Worm (Caenorhabditis elegans) whole organism, young adult: ENCODE measurements around the gene C35B1.7.

Source experiments
- B0261.1 ChIP-seq: sonication (generic microtip); optimal IDR thresholded peaks from 2 replicates; lab custom pipeline; 2016; ENCODE audit warnings: mild to moderate bottlenecking, missing genetic modification characterization, moderate library complexity, missing compliant biosample characterization
- B0336.3 ChIP-seq: fragments of 200-800 bp; sonication (Bioruptor generic); IDR thresholded peaks from 2 replicates; pipeline ENCODE4 v1.3.6; 2022; ENCODE audit warnings: missing genetic modification characterization, missing compliant biosample characterization
- C17E4.6 ChIP-seq: fragments of 200-800 bp; sonication (Bioruptor generic); IDR thresholded peaks from 2 replicates; pipeline ENCODE4 v1.3.6; 2022; ENCODE audit warnings: missing genetic modification reagents, missing genetic modification characterization, missing compliant biosample characterization
- F37B4.10 ChIP-seq: fragments of 200-800 bp; sonication (Bioruptor generic); IDR thresholded peaks from 2 replicates; pipeline ENCODE4 v1.3.6; 2022; ENCODE audit warnings: missing genetic modification characterization, missing compliant biosample characterization
- F39B2.1 ChIP-seq: fragments of 200-800 bp; sonication (Bioruptor generic); IDR thresholded peaks from 2 replicates; pipeline ENCODE4 v1.3.6; 2022; ENCODE audit warnings: missing genetic modification reagents, missing genetic modification characterization, missing compliant biosample characterization
- F52B5.7 ChIP-seq: sonication (generic microtip); optimal IDR thresholded peaks from 2 replicates; lab custom pipeline; 2016; ENCODE audit warnings: mild to moderate bottlenecking, missing genetic modification characterization, missing compliant biosample characterization
- F57A8.1 ChIP-seq: fragments of 200-800 bp; sonication (Bioruptor generic); optimal IDR thresholded peaks from 2 replicates; lab custom pipeline; 2018; ENCODE audit warnings: mild to moderate bottlenecking, missing genetic modification characterization, moderate library complexity, missing compliant biosample characterization
- K12H6.12 ChIP-seq: fragments of 200-800 bp; sonication (Bioruptor generic); optimal IDR thresholded peaks from 2 replicates; lab custom pipeline; 2018; ENCODE audit warnings: mild to moderate bottlenecking, missing genetic modification characterization, missing compliant biosample characterization
- T26A5.8 ChIP-seq: sonication (generic microtip); optimal IDR thresholded peaks from 2 replicates; lab custom pipeline; 2016; ENCODE audit warnings: missing genetic modification characterization, missing compliant biosample characterization
- Y67H2A.10 ChIP-seq: fragments of 200-800 bp; sonication (Bioruptor generic); conservative IDR thresholded peaks from 2 replicates; pipeline ENCODE4 v1.3.6; 2022; ENCODE audit warnings: missing genetic modification reagents, missing genetic modification characterization, missing compliant biosample characterization
- Y79H2A.3 ChIP-seq: fragments of 200-800 bp; sonication (Bioruptor generic); conservative IDR thresholded peaks from 2 replicates; pipeline ENCODE4 v1.3.6; 2022; ENCODE audit warnings: missing genetic modification reagents, missing genetic modification characterization, missing compliant biosample characterization
- akir-1 ChIP-seq: fragments of 200-800 bp; sonication (Bioruptor generic); optimal IDR thresholded peaks from 2 replicates; lab custom pipeline; 2018; ENCODE audit warnings: mild to moderate bottlenecking, missing genetic modification characterization, moderate library complexity, missing compliant biosample characterization
- atf-7 ChIP-seq: sonication (generic microtip); optimal IDR thresholded peaks from 2 replicates; lab custom pipeline; 2017; ENCODE audit warnings: mild to moderate bottlenecking, missing genetic modification characterization, missing compliant biosample characterization
- attf-3 ChIP-seq: fragments of 200-800 bp; sonication (Bioruptor generic); conservative IDR thresholded peaks from 2 replicates; pipeline ENCODE4 v1.3.6; 2022; ENCODE audit warnings: missing genetic modification reagents, missing genetic modification characterization, missing compliant biosample characterization
- attf-5 ChIP-seq: fragments of 200-800 bp; sonication (Bioruptor generic); optimal IDR thresholded peaks from 2 replicates; lab custom pipeline; 2018; ENCODE audit warnings: mild to moderate bottlenecking, missing genetic modification characterization, missing compliant biosample characterization
- bed-2 ChIP-seq: fragments of 200-800 bp; sonication (Bioruptor generic); IDR thresholded peaks from 2 replicates; pipeline ENCODE4 v1.3.6; 2022; ENCODE audit warnings: missing genetic modification reagents, missing genetic modification characterization, missing compliant biosample characterization
- ccch-3 ChIP-seq: fragments of 200-800 bp; sonication (Bioruptor generic); optimal IDR thresholded peaks from 2 replicates; lab custom pipeline; 2018; ENCODE audit warnings: mild to moderate bottlenecking, missing genetic modification characterization, missing compliant biosample characterization
- ceh-100 ChIP-seq: fragments of 200-800 bp; sonication (Bioruptor generic); IDR thresholded peaks from 2 replicates; pipeline ENCODE4 v1.3.6; 2022; ENCODE audit warnings: missing genetic modification reagents, missing genetic modification characterization, missing compliant biosample characterization
- ceh-27 ChIP-seq: fragments of 200-800 bp; sonication (Bioruptor generic); optimal IDR thresholded peaks from 2 replicates; lab custom pipeline; 2018; ENCODE audit warnings: mild to moderate bottlenecking, missing genetic modification characterization, moderate library complexity, missing compliant biosample characterization
- chd-7 ChIP-seq: sonication (generic microtip); optimal IDR thresholded peaks from 2 replicates; lab custom pipeline; 2016; ENCODE audit warnings: mild to moderate bottlenecking, missing genetic modification characterization, moderate library complexity, missing compliant biosample characterization
- dox-1 ChIP-seq: fragments of 200-800 bp; sonication (Bioruptor generic); IDR thresholded peaks from 2 replicates; pipeline ENCODE4 v1.3.6; 2022; ENCODE audit warnings: missing genetic modification reagents, missing genetic modification characterization, missing compliant biosample characterization
- gei-17 ChIP-seq: fragments of 200-800 bp; sonication (Bioruptor generic); optimal IDR thresholded peaks from 2 replicates; lab custom pipeline; 2018; ENCODE audit warnings: mild to moderate bottlenecking, missing genetic modification characterization, missing compliant biosample characterization
- him-1 ChIP-seq: sonication (generic microtip); optimal IDR thresholded peaks from 2 replicates; lab custom pipeline; 2016; ENCODE audit warnings: missing genotype, missing genetic modification reagents, missing genetic modification characterization, missing compliant biosample characterization
- hlh-26 ChIP-seq: fragments of 200-800 bp; sonication (Bioruptor generic); conservative IDR thresholded peaks from 2 replicates; pipeline ENCODE4 v1.3.6; 2022; ENCODE audit warnings: missing genetic modification reagents, missing genetic modification characterization, missing compliant biosample characterization
- hmg-1.2 ChIP-seq: fragments of 200-800 bp; sonication (Bioruptor generic); IDR thresholded peaks from 2 replicates; pipeline ENCODE4 v1.3.6; 2022; ENCODE audit warnings: missing genetic modification reagents, missing genetic modification characterization, missing compliant biosample characterization
- hrde-1 ChIP-seq: sonication (generic microtip); optimal IDR thresholded peaks from 2 replicates; lab custom pipeline; 2016; ENCODE audit warnings: missing genetic modification characterization, mild to moderate bottlenecking, missing compliant biosample characterization, moderate library complexity, missing genotype, missing genetic modification reagents, borderline replicate concordance
- lag-1 ChIP-seq: fragments of 200-800 bp; sonication (Bioruptor generic); IDR thresholded peaks from 2 replicates; pipeline ENCODE4 v1.3.6; 2022; ENCODE audit warnings: missing genetic modification reagents, missing genetic modification characterization, missing compliant biosample characterization
- let-526 ChIP-seq: fragments of 200-800 bp; sonication (Bioruptor generic); IDR thresholded peaks from 2 replicates; pipeline ENCODE4 v1.3.6; 2022; ENCODE audit warnings: missing genetic modification reagents, missing genetic modification characterization, missing compliant biosample characterization
- let-607 ChIP-seq, 2 experiments: fragments of 200-800 bp in 1 of 2; sonication (Bioruptor generic) in 1 of 2; sonication (generic microtip) in 1 of 2; optimal IDR thresholded peaks; 2 replicates each; lab custom pipeline; 2016 to 2018; ENCODE audit warnings: mild to moderate bottlenecking in 2 of 2, missing compliant biosample characterization in 2 of 2, missing genetic modification characterization in 2 of 2, moderate library complexity in 2 of 2, missing genotype in 1 of 2
- lin-35 ChIP-seq, 3 experiments: fragments of 150-350 bp in 2 of 3; sonication (generic microtip) in 1 of 3; optimal IDR thresholded peaks; 2 replicates each; lab custom pipeline; 2014 to 2018; ENCODE audit warnings: missing biosample characterization in 3 of 3, missing genetic modification characterization in 3 of 3, missing genetic modification reagents in 3 of 3
- lin-40 ChIP-seq: sonication (generic microtip); optimal IDR thresholded peaks from 2 replicates; lab custom pipeline; 2016; ENCODE audit warnings: missing genetic modification characterization, mild to moderate bottlenecking, missing compliant biosample characterization, missing genotype, missing genetic modification reagents
- madf-3 ChIP-seq: fragments of 200-800 bp; sonication (Bioruptor generic); IDR thresholded peaks from 2 replicates; pipeline ENCODE4 v1.3.6; 2022; ENCODE audit warnings: missing genetic modification reagents, missing genetic modification characterization, missing compliant biosample characterization
- mel-28 ChIP-seq: sonication (generic microtip); optimal IDR thresholded peaks from 2 replicates; lab custom pipeline; 2016; ENCODE audit warnings: borderline replicate concordance, mild to moderate bottlenecking, missing genetic modification characterization, missing compliant biosample characterization
- mxl-1 ChIP-seq: sonication (generic microtip); optimal IDR thresholded peaks from 2 replicates; lab custom pipeline; 2016; ENCODE audit warnings: missing genetic modification characterization, missing compliant biosample characterization
- nfyb-1 ChIP-seq: fragments of 200-800 bp; sonication (Bioruptor generic); IDR thresholded peaks from 2 replicates; pipeline ENCODE4 v1.3.6; 2022; ENCODE audit warnings: missing genetic modification reagents, missing genetic modification characterization, missing compliant biosample characterization
- pbrm-1 ChIP-seq: fragments of 200-800 bp; sonication (Bioruptor generic); IDR thresholded peaks from 2 replicates; pipeline ENCODE4 v1.3.6; 2022; ENCODE audit warnings: missing genetic modification reagents, missing genetic modification characterization, missing compliant biosample characterization
- rcor-1 ChIP-seq: fragments of 200-800 bp; sonication (Bioruptor generic); IDR thresholded peaks from 2 replicates; pipeline ENCODE4 v1.3.6; 2022; ENCODE audit warnings: missing genetic modification reagents, missing genetic modification characterization, missing compliant biosample characterization
- rec-8 ChIP-seq, 2 experiments: sonication (generic microtip); optimal IDR thresholded peaks; 2 replicates each; lab custom pipeline; 2016; ENCODE audit warnings: mild to moderate bottlenecking in 2 of 2, missing genetic modification characterization in 2 of 2, missing genetic modification reagents in 2 of 2, missing genotype in 2 of 2, missing biosample characterization in 1 of 2, missing compliant biosample characterization in 1 of 2, moderate library complexity in 1 of 2
- repo-1 ChIP-seq: sonication (generic microtip); optimal IDR thresholded peaks from 2 replicates; lab custom pipeline; 2017; ENCODE audit warnings: mild to moderate bottlenecking, missing genetic modification characterization, missing compliant biosample characterization
- rpc-1 ChIP-seq, 2 experiments: fragments of 150-350 bp in 1 of 2; sonication (generic microtip) in 1 of 2; optimal IDR thresholded peaks; 2 replicates each; lab custom pipeline; 2014 to 2018; ENCODE audit warnings: missing biosample characterization in 1 of 2, missing genetic modification characterization in 1 of 2, missing genetic modification reagents in 1 of 2, missing genotype in 1 of 2
- sdz-38 ChIP-seq: sonication (generic microtip); optimal IDR thresholded peaks from 2 replicates; lab custom pipeline; 2016; ENCODE audit warnings: missing genotype, missing genetic modification characterization, missing compliant biosample characterization
- snpc-1.1 ChIP-seq: sonication (generic microtip); optimal IDR thresholded peaks from 2 replicates; lab custom pipeline; 2017; ENCODE audit warnings: missing genetic modification characterization, mild to moderate bottlenecking, missing compliant biosample characterization, antibody characterized with exemption, moderate library complexity, missing genotype, missing genetic modification reagents; ENCODE audit not compliant: insufficient read depth
- snpc-3.4 ChIP-seq: sonication (generic microtip); optimal IDR thresholded peaks from 2 replicates; lab custom pipeline; 2017; ENCODE audit warnings: missing genetic modification characterization, mild to moderate bottlenecking, missing compliant biosample characterization, antibody characterized with exemption, moderate library complexity, missing genotype, missing genetic modification reagents
- tbp1 ChIP-seq: fragments of 200-800 bp; sonication (Bioruptor generic); optimal IDR thresholded peaks from 2 replicates; lab custom pipeline; 2018; ENCODE audit warnings: mild to moderate bottlenecking, missing genetic modification characterization, missing compliant biosample characterization
- tbx-9 ChIP-seq: sonication (generic microtip); optimal IDR thresholded peaks from 2 replicates; lab custom pipeline; 2016; ENCODE audit warnings: borderline replicate concordance, missing genetic modification characterization, inconsistent platforms, missing compliant biosample characterization
- unc-62 ChIP-seq: fragments of 150-350 bp; optimal IDR thresholded peaks from 2 replicates; lab custom pipeline; 2014; ENCODE audit warnings: missing biosample characterization, missing genetic modification reagents, missing genetic modification characterization
- zfh-2 ChIP-seq: fragments of 200-800 bp; sonication (Bioruptor generic); conservative IDR thresholded peaks from 2 replicates; pipeline ENCODE4 v1.3.6; 2022; ENCODE audit warnings: missing genetic modification reagents, missing genetic modification characterization, missing compliant biosample characterization
- ztf-22 ChIP-seq: fragments of 200-800 bp; sonication (Bioruptor generic); optimal IDR thresholded peaks from 2 replicates; lab custom pipeline; 2018; ENCODE audit warnings: mild to moderate bottlenecking, missing genetic modification characterization, moderate library complexity, missing compliant biosample characterization

The C35B1.7 gene

DNA sequence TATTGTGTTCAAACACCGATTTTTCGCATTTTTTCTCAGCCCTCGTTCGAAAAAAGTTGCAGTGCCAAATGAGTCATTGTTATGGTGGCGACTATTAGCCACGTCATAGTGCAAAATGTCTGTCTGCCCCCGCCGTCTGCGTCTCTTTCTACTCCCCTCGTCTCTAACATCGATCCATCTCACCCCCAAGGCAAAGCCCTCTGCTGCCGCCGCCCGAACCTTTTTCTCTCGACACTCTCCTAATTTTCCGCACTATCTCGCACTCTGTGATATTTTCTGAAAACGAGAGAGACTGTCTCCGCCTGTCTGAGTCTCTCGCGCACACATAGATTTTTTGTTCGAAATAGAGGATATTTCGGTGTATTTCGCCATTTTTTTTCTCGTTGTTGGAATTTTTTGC is 15.8 kb upstream of the C35B1.7 start (continued):
- TF ChIP-seq zfh-2 (GFP tag; lab: Robert Waterston, UW) (peak; percentile 95), atf-7 (tag; lab: Kevin White, UChicago) (peak; percentile 73), attf-3 (GFP tag; lab: Robert Waterston, UW) (no peak), tbp1 (GFP tag; lab: Kevin White, UChicago) (peak; percentile 10), him-1 (no peak), nfyb-1 (GFP tag; lab: Robert Waterston, UW) (peak; percentile 76), ceh-100 (GFP tag; lab: Robert Waterston, UW) (no peak), ztf-22 (no peak), hmg-1.2 (peak; percentile 92), ccch-3 (GFP tag; lab: Kevin White, UChicago) (no peak), mxl-1 (tag; lab: Kevin White, UChicago) (no peak), Y79H2A.3 (GFP tag; lab: Robert Waterston, UW) (no peak), K12H6.12 (peak; percentile 72), snpc-3.4 (no peak), let-526 (GFP tag; lab: Robert Waterston, UW) (no peak), lin-40 (tag; lab: Kevin White, UChicago) (peak; percentile 73), rcor-1 (GFP tag; lab: Robert Waterston, UW) (no peak), lin-35 (GFP tag; optimal IDR thresholded peaks at IDR 0.05; lab: Kevin White, UChicago) (peak in 1 of 3 experiments; percentile 37), akir-1 (GFP tag; lab: Kevin White, UChicago) (no peak), ceh-27 (GFP tag; lab: Kevin White, UChicago) (peak; percentile 41), let-607 (tag; optimal IDR thresholded peaks at IDR 0.05; lab: Kevin White, UChicago) (peak; percentile 6 to 56), F37B4.10 (GFP tag; lab: Robert Waterston, UW) (no peak), repo-1 (tag; lab: Kevin White, UChicago) (no peak), lag-1 (GFP tag; lab: Robert Waterston, UW) (no peak), mel-28 (tag; lab: Kevin White, UChicago) (no peak), tbx-9 (tag; lab: Kevin White, UChicago) (no peak), attf-5 (peak; percentile 81), gei-17 (GFP tag; lab: Kevin White, UChicago) (no peak), snpc-1.1 (tag; lab: Kevin White, UChicago) (no peak), F39B2.1 (GFP tag; lab: Robert Waterston, UW) (no peak), C17E4.6 (no peak), rec-8 (tag; optimal IDR thresholded peaks at IDR 0.05; lab: Kevin White, UChicago) (no peak), dox-1 (GFP tag; lab: Robert Waterston, UW) (no peak), Y67H2A.10 (GFP tag; lab: Robert Waterston, UW) (no peak), bed-2 (GFP tag; lab: Robert Waterston, UW) (no peak), madf-3 (GFP tag; lab: Robert Waterston, UW) (no peak), F52B5.7 (no peak), pbrm-1 (GFP tag; lab: Robert Waterston, UW) (peak; percentile 65; the same call in 1 of the 2 replicates), B0261.1 (tag; lab: Kevin White, UChicago) (no peak), chd-7 (no peak), unc-62 (no peak), F57A8.1 (GFP tag; lab: Kevin White, UChicago) (no peak), hrde-1 (tag; lab: Kevin White, UChicago) (no peak), rpc-1 (optimal IDR thresholded peaks at IDR 0.05; lab: Kevin White, UChicago) (no peak), rpc-1 (tag; optimal IDR thresholded peaks at IDR 0.05; lab: Kevin White, UChicago) (no peak), hlh-26 (GFP tag; lab: Robert Waterston, UW) (no peak), B0336.3 (GFP tag; lab: Robert Waterston, UW) (peak; percentile 54; the same call in 1 of the 2 replicates), T26A5.8 (tag; lab: Kevin White, UChicago) (no peak), sdz-38 (tag; lab: Kevin White, UChicago) (no peak)
